Fruit fly (Drosophila melanogaster): ENCODE results near the gene CG45075.

Gene CG45075

dm6 chr2L:6124815-6125214 lies 33.6 kb downstream of the CG45075 start, which contains the start of gene Arpc4 (continued):
- no peak; the same call in 1 of the 3 replicates for TF ChIP-seq eg (GFP tag; IDR thresholded peaks at IDR 0.05)
- peak; percentile 67 for TF ChIP-seq Sox14 (GFP tag; optimal IDR thresholded peaks at IDR 0.05)
- TF ChIP-seq Sox15 (GFP tag; optimal IDR thresholded peaks at IDR 0.05) = peak; percentile 2
- TF ChIP-seq CG6792 (GFP tag; optimal IDR thresholded peaks at IDR 0.05) = peak; percentile 42
- peak; percentile 82 for TF ChIP-seq Eip78C (GFP tag)
- peak; percentile 62 for TF ChIP-seq CG10631 (GFP tag; optimal IDR thresholded peaks at IDR 0.05)
- TF ChIP-seq Hr4 (GFP tag; optimal IDR thresholded peaks at IDR 0.05) = peak; percentile 49
- TF ChIP-seq Sox102F (GFP tag; optimal IDR thresholded peaks at IDR 0.05) = no peak
- TF ChIP-seq CG6854 (GFP tag; optimal IDR thresholded peaks at IDR 0.05) = no peak
- TF ChIP-seq CG6163 (GFP tag; IDR thresholded peaks at IDR 0.05) = peak; percentile 65; the same call in 2 of the 3 replicates
- TF ChIP-seq CG6276 (GFP tag; optimal IDR thresholded peaks at IDR 0.05) = no peak
- peak; percentile 58 for TF ChIP-seq Smox (GFP tag; optimal IDR thresholded peaks at IDR 0.05)
- peak; percentile 60 for TF ChIP-seq Hr39 (GFP tag; optimal IDR thresholded peaks at IDR 0.05)

dm6 chr2L:6127478-6127877 lies 36.3 kb downstream of the CG45075 start, which contains the start of gene WDR79:
Gene WDR79, minus strand, starts transcription at chr2L:6127775.
- TF ChIP-seq Sox15 (GFP tag; optimal IDR thresholded peaks at IDR 0.05) (no peak), Eip75B (GFP tag; optimal IDR thresholded peaks at IDR 0.05) (no peak), CG32006 (GFP tag; optimal IDR thresholded peaks at IDR 0.05) (no peak), eg (GFP tag; IDR thresholded peaks at IDR 0.05) (no peak), Eip78C (GFP tag) (no peak), acj6 (GFP tag; optimal IDR thresholded peaks at IDR 0.05) (no peak), Ets96B (tag; optimal IDR thresholded peaks at IDR 0.05) (no peak), Hr38 (GFP tag; optimal IDR thresholded peaks at IDR 0.05) (no peak)

- TF ChIP-seq fd85E (GFP tag; optimal IDR thresholded peaks at IDR 0.05) (no peak), CG8319 (GFP tag; optimal IDR thresholded peaks at IDR 0.05) (no peak), cyc (GFP tag; optimal IDR thresholded peaks at IDR 0.05) (no peak), Blimp-1 (GFP tag; optimal IDR thresholded peaks at IDR 0.05) (no peak), Eip78C (GFP tag) (no peak), CG34406 (GFP tag; optimal IDR thresholded peaks at IDR 0.05) (no peak), CG7368 (GFP tag; optimal IDR thresholded peaks at IDR 0.05) (no peak), CG15336 (GFP tag; IDR thresholded peaks at IDR 0.05) (no peak), Smox (GFP tag; optimal IDR thresholded peaks at IDR 0.05) (no peak), Ets21C (GFP tag; optimal IDR thresholded peaks at IDR 0.05) (no peak), fd59A (GFP tag; optimal IDR thresholded peaks at IDR 0.05) (no peak), pdm3 (GFP tag; optimal IDR thresholded peaks at IDR 0.05) (no peak), CG3919 (GFP tag; optimal IDR thresholded peaks at IDR 0.05) (no peak)
These were observed 39.4 kb downstream of the CG45075 start, which contains the start of the genes B9d2, tctn and CG9222 for dm6 chr2L:6130522-6131073. Gene B9d2, minus strand, starts transcription at chr2L:6130651. Gene tctn, minus strand, starts transcription at chr2L:6130651. Gene CG9222, plus strand, starts transcription at chr2L:6131023.

- no peak for TF ChIP-seq Hr39 (GFP tag; optimal IDR thresholded peaks at IDR 0.05)
- TF ChIP-seq CG1621 (tag; optimal IDR thresholded peaks at IDR 0.05) = no peak
- no peak for TF ChIP-seq CG11762 (GFP tag; optimal IDR thresholded peaks at IDR 0.05; ENCODE audit: insufficient read depth)
- TF ChIP-seq vri (GFP tag; optimal IDR thresholded peaks at IDR 0.05) = no peak
- TF ChIP-seq eg (GFP tag; IDR thresholded peaks at IDR 0.05) = no peak
- TF ChIP-seq CG11902 (GFP tag; optimal IDR thresholded peaks at IDR 0.05) = no peak
- TF ChIP-seq CG8632 (GFP tag; optimal IDR thresholded peaks at IDR 0.05) = no peak
- TF ChIP-seq topi (GFP tag; optimal IDR thresholded peaks at IDR 0.05) = no peak
- TF ChIP-seq fkh (GFP tag; optimal IDR thresholded peaks at IDR 0.05) = no peak
- TF ChIP-seq dsx (GFP tag; optimal IDR thresholded peaks at IDR 0.05; ENCODE audit: poor library complexity, severe bottlenecking) = no peak
- TF ChIP-seq CG32006 (GFP tag; optimal IDR thresholded peaks at IDR 0.05) = no peak
- TF ChIP-seq lz (GFP tag; optimal IDR thresholded peaks at IDR 0.05) = no peak
- no peak for TF ChIP-seq CG10631 (GFP tag; optimal IDR thresholded peaks at IDR 0.05)
- TF ChIP-seq Gug (GFP tag; IDR thresholded peaks at IDR 0.05) = no peak
- no peak for TF ChIP-seq CG8119 (GFP tag; IDR thresholded peaks at IDR 0.05)
These were observed 47.9 kb downstream of the CG45075 start, which contains the start of gene CG13991 for dm6 chr2L:6139082-6139481. Gene CG13991, plus strand, starts transcription at chr2L:6139382.

Measured in whole organism, prepupa.